Worm (Caenorhabditis elegans) whole organism, young adult: ENCODE results near the gene nhr-40.

ENCODE experiments used
- B0019.2 ChIP-seq: fragments of 200-800 bp; sonication (Bioruptor generic); conservative IDR thresholded peaks from 2 replicates; pipeline ENCODE4 v1.3.6; 2022; ENCODE audit warnings: missing genetic modification reagents, missing genetic modification characterization, missing compliant biosample characterization
- F22D6.2 ChIP-seq: sonication (generic microtip); optimal IDR thresholded peaks from 2 replicates; lab custom pipeline; 2016; ENCODE audit warnings: mild to moderate bottlenecking, missing genetic modification characterization, missing compliant biosample characterization
- F55B11.4 ChIP-seq: sonication (generic microtip); optimal IDR thresholded peaks from 2 replicates; lab custom pipeline; 2016; ENCODE audit warnings: missing compliant biosample characterization, missing genetic modification characterization, borderline replicate concordance; ENCODE audit not compliant: insufficient read depth
- T07F8.4 ChIP-seq: sonication (generic microtip); optimal IDR thresholded peaks from 2 replicates; lab custom pipeline; 2016; ENCODE audit warnings: mild to moderate bottlenecking, missing genetic modification characterization, moderate library complexity, missing compliant biosample characterization
- Y79H2A.3 ChIP-seq: fragments of 200-800 bp; sonication (Bioruptor generic); conservative IDR thresholded peaks from 2 replicates; pipeline ENCODE4 v1.3.6; 2022; ENCODE audit warnings: missing genetic modification reagents, missing genetic modification characterization, missing compliant biosample characterization
- cebp-1 ChIP-seq, 2 experiments: fragments of 200-800 bp in 1 of 2; sonication (Bioruptor generic) in 1 of 2; sonication (generic microtip) in 1 of 2; IDR thresholded peaks in 1 of 2; optimal IDR thresholded peaks in 1 of 2; 2 replicates each; pipeline versions ENCODE4 v1.3.6 to Lab custom; 2017 to 2022; ENCODE audit warnings: missing compliant biosample characterization in 2 of 2, missing genetic modification characterization in 2 of 2, mild to moderate bottlenecking in 1 of 2, missing genetic modification reagents in 1 of 2, moderate library complexity in 1 of 2
- egl-18 ChIP-seq: fragments of 200-800 bp; sonication (Bioruptor generic); IDR thresholded peaks from 2 replicates; pipeline ENCODE4 v1.3.6; 2022; ENCODE audit warnings: missing genetic modification reagents, missing genetic modification characterization, missing compliant biosample characterization
- fkh-3 ChIP-seq: sonication (generic microtip); optimal IDR thresholded peaks from 2 replicates; lab custom pipeline; 2016; ENCODE audit warnings: mild to moderate bottlenecking, missing genetic modification characterization, missing compliant biosample characterization
- hlh-26 ChIP-seq: fragments of 200-800 bp; sonication (Bioruptor generic); conservative IDR thresholded peaks from 2 replicates; pipeline ENCODE4 v1.3.6; 2022; ENCODE audit warnings: missing genetic modification reagents, missing genetic modification characterization, missing compliant biosample characterization
- let-526 ChIP-seq: fragments of 200-800 bp; sonication (Bioruptor generic); IDR thresholded peaks from 2 replicates; pipeline ENCODE4 v1.3.6; 2022; ENCODE audit warnings: missing genetic modification reagents, missing genetic modification characterization, missing compliant biosample characterization
- lin-26 ChIP-seq: fragments of 200-800 bp; sonication (Bioruptor generic); IDR thresholded peaks from 2 replicates; pipeline ENCODE4 v1.3.6; 2022; ENCODE audit warnings: missing genetic modification reagents, missing genetic modification characterization, missing compliant biosample characterization
- rcor-1 ChIP-seq: fragments of 200-800 bp; sonication (Bioruptor generic); IDR thresholded peaks from 2 replicates; pipeline ENCODE4 v1.3.6; 2022; ENCODE audit warnings: missing genetic modification reagents, missing genetic modification characterization, missing compliant biosample characterization
- tbx-9 ChIP-seq: sonication (generic microtip); optimal IDR thresholded peaks from 2 replicates; lab custom pipeline; 2016; ENCODE audit warnings: borderline replicate concordance, missing genetic modification characterization, inconsistent platforms, missing compliant biosample characterization

nhr-40 gene

DNA sequence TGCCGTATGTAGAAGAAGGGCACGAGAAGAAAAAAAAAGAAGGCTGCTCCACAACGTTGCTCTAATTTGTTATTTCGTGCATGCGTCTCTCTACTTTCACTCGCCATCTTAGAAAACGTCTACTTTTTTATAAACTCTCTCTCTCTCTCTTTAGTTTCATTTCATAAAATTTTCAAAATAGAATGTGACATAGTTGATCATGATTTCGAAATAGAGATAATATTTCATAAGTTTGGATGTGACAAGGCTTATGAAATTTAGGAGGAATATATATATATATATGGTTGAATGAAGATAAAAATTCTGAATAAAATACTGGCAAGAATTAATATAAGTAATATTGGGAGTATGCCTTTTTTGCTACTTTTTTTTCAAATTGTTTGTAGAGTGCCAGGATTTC is 47.3 kb downstream of the nhr-40 start:
- TF ChIP-seq hlh-26 (GFP tag; lab: Robert Waterston, UW) (no peak), F55B11.4 (tag; lab: Kevin White, UChicago) (no peak), cebp-1 (GFP tag; IDR thresholded peaks at IDR 0.05; lab: Robert Waterston, UW) (no peak), cebp-1 (tag; optimal IDR thresholded peaks at IDR 0.05; lab: Kevin White, UChicago) (peak; percentile 62)

- no peak for TF ChIP-seq Y79H2A.3
- TF ChIP-seq let-526 (GFP tag; lab: Robert Waterston, UW): no peak
- no peak for TF ChIP-seq egl-18 (GFP tag; lab: Robert Waterston, UW)
- no peak for TF ChIP-seq F22D6.2
- no peak for TF ChIP-seq tbx-9 (tag; lab: Kevin White, UChicago)
- no peak for TF ChIP-seq T07F8.4 (tag; lab: Kevin White, UChicago)
- no peak for TF ChIP-seq fkh-3 (tag; lab: Kevin White, UChicago)
- TF ChIP-seq rcor-1 (GFP tag; lab: Robert Waterston, UW): no peak
- no peak for TF ChIP-seq B0019.2 (GFP tag; lab: Robert Waterston, UW)
- no peak for TF ChIP-seq lin-26
- TF ChIP-seq, all 124 proteins: peak for 0
Observed at ce11 chrX:2654334-2654733, 60.5 kb downstream of the nhr-40 start.
